Worm (Caenorhabditis elegans): ENCODE measurements around the gene F22B3.10.
A peak's percentile ranks its signal among the peaks of the same experiment; 100 is the strongest.
"Not testable (repeated sequence)": the region's sequence is repeated elsewhere in the genome, so short reads cannot be mapped to it uniquely, and the experiment has no call there.

The F22B3.10 gene

ce11 chrIV:11431448-11431847 is 16.6 kb upstream of the F22B3.10 start:
- TF ChIP-seq klf-2 (GFP tag; conservative IDR thresholded peaks at IDR 0.05) (no peak), ztf-29 (GFP tag; IDR thresholded peaks at IDR 0.05) (no peak)

ce11 chrIV:11425442-11425841 is 10.6 kb upstream of the F22B3.10 start, which contains the start of gene kin-4:
Gene kin-4 (plus strand): TSS chrIV:11425742.
- TF ChIP-seq flt-1 (GFP tag; IDR thresholded peaks at IDR 0.05) (no peak), med-1 (GFP tag; optimal IDR thresholded peaks at IDR 0.05; ENCODE audit: insufficient read depth) (no peak), ref-1 (GFP tag; conservative IDR thresholded peaks at IDR 0.05) (no peak), tab-1 (GFP tag; IDR thresholded peaks at IDR 0.05) (no peak), cog-1 (tag; optimal IDR thresholded peaks at IDR 0.05) (no peak), ztf-29 (GFP tag; IDR thresholded peaks at IDR 0.05) (no peak), T22C8.4 (GFP tag; IDR thresholded peaks at IDR 0.05) (no peak), klf-2 (GFP tag; conservative IDR thresholded peaks at IDR 0.05) (no peak), ztf-23 (GFP tag; IDR thresholded peaks at IDR 0.05) (no peak)

ce11 chrIV:11424830-11425229 is 10.0 kb upstream of the F22B3.10 start, which contains the start of gene F22B3.8:
Gene F22B3.8 (minus strand): TSS chrIV:11424930.
- no peak for TF ChIP-seq flt-1 (GFP tag; IDR thresholded peaks at IDR 0.05)

ce11 chrIV:11421696-11422095 is 6.9 kb upstream of the F22B3.10 start, which contains the start of gene F22B3.7:
Gene F22B3.7 (minus strand): TSS chrIV:11421796.
- TF ChIP-seq flt-1 (GFP tag; IDR thresholded peaks at IDR 0.05) (no peak), cog-1 (tag; optimal IDR thresholded peaks at IDR 0.05) (no peak), med-1 (GFP tag; optimal IDR thresholded peaks at IDR 0.05; ENCODE audit: insufficient read depth) (no peak), ref-1 (GFP tag; conservative IDR thresholded peaks at IDR 0.05) (no peak)

- TF ChIP-seq tab-1 (GFP tag; IDR thresholded peaks at IDR 0.05); flt-1 (GFP tag; IDR thresholded peaks at IDR 0.05); cog-1 (tag; optimal IDR thresholded peaks at IDR 0.05): not testable (repeated sequence)
These were observed 1.9 kb upstream of the F22B3.10 start, which contains the start of gene F22B3.5 for ce11 chrIV:11416724-11417123. Gene F22B3.5 (minus strand): TSS chrIV:11416824.

- no peak for TF ChIP-seq tab-1 (GFP tag; IDR thresholded peaks at IDR 0.05)
- no peak for TF ChIP-seq T22C8.4 (GFP tag; IDR thresholded peaks at IDR 0.05)
- TF ChIP-seq flt-1 (GFP tag; IDR thresholded peaks at IDR 0.05), result no peak
- no peak for TF ChIP-seq ztf-29 (GFP tag; IDR thresholded peaks at IDR 0.05)
- no peak for TF ChIP-seq cog-1 (tag; optimal IDR thresholded peaks at IDR 0.05)
- TF ChIP-seq ref-1 (GFP tag; conservative IDR thresholded peaks at IDR 0.05), result no peak
- TF ChIP-seq klf-2 (GFP tag; conservative IDR thresholded peaks at IDR 0.05), result no peak
- no peak for TF ChIP-seq med-1 (GFP tag; optimal IDR thresholded peaks at IDR 0.05; ENCODE audit: insufficient read depth)
- no peak for TF ChIP-seq ztf-23 (GFP tag; IDR thresholded peaks at IDR 0.05)
These were observed 4.7 kb downstream of the F22B3.10 start, which contains the start of gene gfat-2 for ce11 chrIV:11410084-11410483. Gene gfat-2 (plus strand): TSS chrIV:11410228.

ce11 chrIV:11406744-11407690 is 7.8 kb downstream of the F22B3.10 start, which contains the start of the genes his-63 and his-64:
Gene his-63 (minus strand): TSS chrIV:11406861.
Gene his-64 (plus strand): TSS chrIV:11407116.
- TF ChIP-seq ztf-23 (GFP tag; IDR thresholded peaks at IDR 0.05), result peak; percentile 57; the same call in 1 of the 2 replicates

ce11 chrIV:11403288-11403991 is 11.4 kb downstream of the F22B3.10 start, which contains the start of the genes memi-3 and cyp-31A2:
Gene memi-3 (minus strand): TSS chrIV:11403338.
Gene cyp-31A2 (plus strand): TSS chrIV:11403961.
- TF ChIP-seq med-1 (GFP tag; optimal IDR thresholded peaks at IDR 0.05; ENCODE audit: insufficient read depth) (no peak), flt-1 (GFP tag; IDR thresholded peaks at IDR 0.05) (no peak), T22C8.4 (GFP tag; IDR thresholded peaks at IDR 0.05) (no peak), klf-2 (GFP tag; conservative IDR thresholded peaks at IDR 0.05) (no peak), ztf-23 (GFP tag; IDR thresholded peaks at IDR 0.05) (no peak), ref-1 (GFP tag; conservative IDR thresholded peaks at IDR 0.05) (no peak), tab-1 (GFP tag; IDR thresholded peaks at IDR 0.05) (no peak), ztf-29 (GFP tag; IDR thresholded peaks at IDR 0.05) (no peak), cog-1 (tag; optimal IDR thresholded peaks at IDR 0.05) (no peak)

ce11 chrIV:11401482-11401881 is 13.3 kb downstream of the F22B3.10 start:
- TF ChIP-seq tab-1 (GFP tag; IDR thresholded peaks at IDR 0.05) (no peak), ztf-29 (GFP tag; IDR thresholded peaks at IDR 0.05) (no peak), flt-1 (GFP tag; IDR thresholded peaks at IDR 0.05) (no peak), klf-2 (GFP tag; conservative IDR thresholded peaks at IDR 0.05) (no peak), T22C8.4 (GFP tag; IDR thresholded peaks at IDR 0.05) (no peak), cog-1 (tag; optimal IDR thresholded peaks at IDR 0.05) (no peak), med-1 (GFP tag; optimal IDR thresholded peaks at IDR 0.05; ENCODE audit: insufficient read depth) (no peak), ref-1 (GFP tag; conservative IDR thresholded peaks at IDR 0.05) (no peak), ztf-23 (GFP tag; IDR thresholded peaks at IDR 0.05) (no peak)

ce11 chrIV:11398267-11398825 is 16.5 kb downstream of the F22B3.10 start, which contains the start of gene dsl-6:
Gene dsl-6 (minus strand): TSS chrIV:11398317.
- not testable (repeated sequence) for TF ChIP-seq ztf-23 (GFP tag; IDR thresholded peaks at IDR 0.05); klf-2 (GFP tag; conservative IDR thresholded peaks at IDR 0.05); med-1 (GFP tag; optimal IDR thresholded peaks at IDR 0.05; ENCODE audit: insufficient read depth)

All from whole organism, midembryonic.